Worm (Caenorhabditis elegans) whole organism, L2 larva: Measurements from ENCODE around the gene spp-10.
A peak's percentile ranks its signal among the peaks of the same experiment; 100 is the strongest.

ENCODE experiments used
- C34F6.9 ChIP-seq: fragments of 150-350 bp; optimal IDR thresholded peaks from 2 replicates; lab custom pipeline; 2014; ENCODE audit warnings: missing biosample characterization, missing genetic modification characterization
- F13H6.1 ChIP-seq: sonication (generic microtip); optimal IDR thresholded peaks from 2 replicates; lab custom pipeline; 2016; ENCODE audit warnings: missing genetic modification characterization, missing compliant biosample characterization
- R02D3.7 ChIP-seq: fragments of 150-350 bp; optimal IDR thresholded peaks from 2 replicates; lab custom pipeline; 2014; ENCODE audit warnings: missing biosample characterization, missing genetic modification characterization
- Y55F3AM.14 ChIP-seq: fragments of 200-800 bp; sonication (Bioruptor generic); optimal IDR thresholded peaks from 2 replicates; lab custom pipeline; 2018; ENCODE audit warnings: mild to moderate bottlenecking, missing genetic modification characterization, missing compliant biosample characterization
- ZK546.5 ChIP-seq: sonication (generic microtip); optimal IDR thresholded peaks from 2 replicates; lab custom pipeline; 2017; ENCODE audit warnings: missing biosample characterization, missing genetic modification characterization
- alr-1 ChIP-seq: fragments of 150-350 bp; optimal IDR thresholded peaks from 2 replicates; lab custom pipeline; 2014; ENCODE audit warnings: missing biosample characterization, missing genetic modification characterization
- aly-2 ChIP-seq: fragments of 150-350 bp; optimal IDR thresholded peaks from 2 replicates; lab custom pipeline; 2014; ENCODE audit warnings: missing biosample characterization, missing genetic modification characterization
- ama-1 ChIP-seq: fragments of 150-350 bp; optimal IDR thresholded peaks from 2 replicates; lab custom pipeline; 2018; ENCODE audit warnings: inconsistent platforms
- blmp-1 ChIP-seq: sonication (generic microtip); optimal IDR thresholded peaks from 2 replicates; lab custom pipeline; 2017; ENCODE audit warnings: missing genetic modification characterization, mild to moderate bottlenecking, missing compliant biosample characterization, antibody characterized with exemption, moderate library complexity; ENCODE audit not compliant: insufficient read depth
- ceh-16 ChIP-seq: fragments of 150-350 bp; optimal IDR thresholded peaks from 2 replicates; lab custom pipeline; 2014; ENCODE audit warnings: missing biosample characterization, missing genetic modification characterization
- ceh-82 ChIP-seq: fragments of 150-350 bp; optimal IDR thresholded peaks from 2 replicates; lab custom pipeline; 2014; ENCODE audit warnings: missing biosample characterization, missing genetic modification characterization
- crh-2 ChIP-seq: sonication (generic microtip); optimal IDR thresholded peaks from 2 replicates; lab custom pipeline; 2017; ENCODE audit warnings: missing biosample characterization, missing genetic modification characterization
- dmd-4 ChIP-seq: sonication (generic microtip); optimal IDR thresholded peaks from 2 replicates; lab custom pipeline; 2017; ENCODE audit warnings: missing biosample characterization, missing genetic modification characterization
- egl-27 ChIP-seq: sonication (generic microtip); optimal IDR thresholded peaks from 3 replicates; lab custom pipeline; 2017; ENCODE audit warnings: missing biosample characterization, missing genetic modification reagents, missing genetic modification characterization
- elt-1 ChIP-seq: fragments of 150-350 bp; optimal IDR thresholded peaks from 2 replicates; lab custom pipeline; 2014; ENCODE audit warnings: missing biosample characterization, missing genetic modification characterization
- elt-3 ChIP-seq: sonication (generic microtip); optimal IDR thresholded peaks from 2 replicates; lab custom pipeline; 2017; ENCODE audit warnings: missing biosample characterization, missing genetic modification characterization
- fos-1 ChIP-seq: fragments of 150-350 bp; optimal IDR thresholded peaks from 2 replicates; lab custom pipeline; 2014; ENCODE audit warnings: missing biosample characterization, missing genetic modification characterization
- gmeb-1 ChIP-seq: fragments of 150-350 bp; optimal IDR thresholded peaks from 2 replicates; lab custom pipeline; 2014; ENCODE audit warnings: missing biosample characterization, missing genetic modification characterization
- lin-11 ChIP-seq: fragments of 150-350 bp; sonication (generic microtip); optimal IDR thresholded peaks from 2 replicates; lab custom pipeline; 2014; ENCODE audit warnings: missing biosample characterization, missing genetic modification characterization, inconsistent platforms, mixed read lengths
- lin-13 ChIP-seq: fragments of 150-350 bp; optimal IDR thresholded peaks from 2 replicates; lab custom pipeline; 2014; ENCODE audit warnings: missing biosample characterization, missing genetic modification reagents, missing genetic modification characterization
- lin-39 ChIP-seq: fragments of 150-350 bp; optimal IDR thresholded peaks from 2 replicates; lab custom pipeline; 2014; ENCODE audit warnings: missing biosample characterization, missing genetic modification reagents, missing genetic modification characterization
- lsy-2 ChIP-seq, 2 experiments: fragments of 150-350 bp in 1 of 2; sonication (generic microtip) in 1 of 2; optimal IDR thresholded peaks; 2 replicates each; lab custom pipeline; 2014 to 2017; ENCODE audit warnings: missing biosample characterization in 2 of 2, missing genetic modification characterization in 2 of 2
- mab-5 ChIP-seq: fragments of 150-350 bp; optimal IDR thresholded peaks from 2 replicates; lab custom pipeline; 2014; ENCODE audit warnings: missing biosample characterization, missing genetic modification characterization
- mbf-1 ChIP-seq: sonication (generic microtip); optimal IDR thresholded peaks from 2 replicates; lab custom pipeline; 2017; ENCODE audit warnings: missing biosample characterization, missing genetic modification characterization
- mdl-1 ChIP-seq, 2 experiments: fragments of 150-350 bp in 1 of 2; sonication (generic microtip) in 1 of 2; optimal IDR thresholded peaks; 2 replicates each; lab custom pipeline; 2017; ENCODE audit warnings: missing biosample characterization in 2 of 2, missing genetic modification characterization in 2 of 2
- nhr-10 ChIP-seq: sonication (generic microtip); optimal IDR thresholded peaks from 2 replicates; lab custom pipeline; 2017; ENCODE audit warnings: missing biosample characterization, missing genetic modification characterization
- nhr-11 ChIP-seq: fragments of 150-350 bp; optimal IDR thresholded peaks from 2 replicates; lab custom pipeline; 2014; ENCODE audit warnings: missing biosample characterization, missing genetic modification characterization
- nhr-12 ChIP-seq: fragments of 150-350 bp; optimal IDR thresholded peaks from 2 replicates; lab custom pipeline; 2014; ENCODE audit warnings: missing biosample characterization, missing genetic modification characterization
- nhr-129 ChIP-seq: fragments of 150-350 bp; optimal IDR thresholded peaks from 2 replicates; lab custom pipeline; 2014; ENCODE audit warnings: missing biosample characterization, missing genetic modification characterization
- nhr-21 ChIP-seq: fragments of 150-350 bp; optimal IDR thresholded peaks from 2 replicates; lab custom pipeline; 2014; ENCODE audit warnings: missing biosample characterization, missing genetic modification characterization
- nhr-23 ChIP-seq: fragments of 150-350 bp; optimal IDR thresholded peaks from 2 replicates; lab custom pipeline; 2014; ENCODE audit warnings: missing biosample characterization, missing genetic modification reagents, missing genetic modification characterization
- nhr-237 ChIP-seq: fragments of 150-350 bp; optimal IDR thresholded peaks from 2 replicates; lab custom pipeline; 2014; ENCODE audit warnings: missing biosample characterization, missing genetic modification characterization
- nhr-25 ChIP-seq: fragments of 150-350 bp; sonication (generic microtip); optimal IDR thresholded peaks from 3 replicates; lab custom pipeline; 2014; ENCODE audit warnings: missing biosample characterization, missing genetic modification characterization
- nhr-6 ChIP-seq: fragments of 150-350 bp; optimal IDR thresholded peaks from 2 replicates; lab custom pipeline; 2014; ENCODE audit warnings: missing biosample characterization, missing genetic modification characterization
- nhr-77 ChIP-seq: fragments of 150-350 bp; optimal IDR thresholded peaks from 2 replicates; lab custom pipeline; 2014; ENCODE audit warnings: missing biosample characterization, missing genetic modification characterization
- peb-1 ChIP-seq: fragments of 150-350 bp; optimal IDR thresholded peaks from 2 replicates; lab custom pipeline; 2014; ENCODE audit warnings: missing biosample characterization, missing genetic modification characterization
- sem-4 ChIP-seq: fragments of 150-350 bp; optimal IDR thresholded peaks from 2 replicates; lab custom pipeline; 2014; ENCODE audit warnings: missing biosample characterization, missing genetic modification reagents, missing genetic modification characterization
- skn-1 ChIP-seq: sonication (generic microtip); optimal IDR thresholded peaks from 2 replicates; lab custom pipeline; 2017; ENCODE audit warnings: missing biosample characterization, missing genetic modification characterization
- sma-3 ChIP-seq: sonication (generic microtip); optimal IDR thresholded peaks from 2 replicates; lab custom pipeline; 2016; ENCODE audit warnings: missing genetic modification reagents, missing genetic modification characterization, missing compliant biosample characterization
- sma-9 ChIP-seq, 2 experiments: fragments of 150-350 bp in 1 of 2; sonication (generic microtip) in 1 of 2; optimal IDR thresholded peaks; 2 replicates each; lab custom pipeline; 2014 to 2016; ENCODE audit warnings: missing genetic modification characterization in 2 of 2, mild to moderate bottlenecking in 1 of 2, missing biosample characterization in 1 of 2, missing compliant biosample characterization in 1 of 2, missing genetic modification reagents in 1 of 2, moderate library complexity in 1 of 2
- snpc-4 ChIP-seq: fragments of 150-350 bp; optimal IDR thresholded peaks from 2 replicates; lab custom pipeline; 2014; ENCODE audit warnings: missing biosample characterization, missing genetic modification characterization
- unc-39 ChIP-seq: fragments of 150-350 bp; optimal IDR thresholded peaks from 2 replicates; lab custom pipeline; 2014; ENCODE audit warnings: missing biosample characterization, missing genetic modification characterization
- unc-55 ChIP-seq: fragments of 150-350 bp; sonication (generic microtip); optimal IDR thresholded peaks from 3 replicates; lab custom pipeline; 2014; ENCODE audit warnings: missing biosample characterization, missing genetic modification reagents, missing genetic modification characterization
- unc-62 ChIP-seq: fragments of 150-350 bp; optimal IDR thresholded peaks from 2 replicates; lab custom pipeline; 2014; ENCODE audit warnings: missing biosample characterization, missing genetic modification reagents, missing genetic modification characterization
- zag-1 ChIP-seq: fragments of 150-350 bp; optimal IDR thresholded peaks from 2 replicates; lab custom pipeline; 2014; ENCODE audit warnings: missing biosample characterization, missing genetic modification characterization
- ztf-1 ChIP-seq: fragments of 200-800 bp; sonication (Bioruptor generic); conservative IDR thresholded peaks from 2 replicates; pipeline ENCODE4 v1.3.6; 2022; ENCODE audit warnings: missing genetic modification characterization, missing compliant biosample characterization
- ztf-11 ChIP-seq: sonication (generic microtip); optimal IDR thresholded peaks from 2 replicates; lab custom pipeline; 2017; ENCODE audit warnings: missing biosample characterization, missing genetic modification characterization
- ztf-4 ChIP-seq: fragments of 150-350 bp; optimal IDR thresholded peaks from 2 replicates; lab custom pipeline; 2014; ENCODE audit warnings: missing biosample characterization, missing genetic modification characterization

The spp-10 gene

DNA sequence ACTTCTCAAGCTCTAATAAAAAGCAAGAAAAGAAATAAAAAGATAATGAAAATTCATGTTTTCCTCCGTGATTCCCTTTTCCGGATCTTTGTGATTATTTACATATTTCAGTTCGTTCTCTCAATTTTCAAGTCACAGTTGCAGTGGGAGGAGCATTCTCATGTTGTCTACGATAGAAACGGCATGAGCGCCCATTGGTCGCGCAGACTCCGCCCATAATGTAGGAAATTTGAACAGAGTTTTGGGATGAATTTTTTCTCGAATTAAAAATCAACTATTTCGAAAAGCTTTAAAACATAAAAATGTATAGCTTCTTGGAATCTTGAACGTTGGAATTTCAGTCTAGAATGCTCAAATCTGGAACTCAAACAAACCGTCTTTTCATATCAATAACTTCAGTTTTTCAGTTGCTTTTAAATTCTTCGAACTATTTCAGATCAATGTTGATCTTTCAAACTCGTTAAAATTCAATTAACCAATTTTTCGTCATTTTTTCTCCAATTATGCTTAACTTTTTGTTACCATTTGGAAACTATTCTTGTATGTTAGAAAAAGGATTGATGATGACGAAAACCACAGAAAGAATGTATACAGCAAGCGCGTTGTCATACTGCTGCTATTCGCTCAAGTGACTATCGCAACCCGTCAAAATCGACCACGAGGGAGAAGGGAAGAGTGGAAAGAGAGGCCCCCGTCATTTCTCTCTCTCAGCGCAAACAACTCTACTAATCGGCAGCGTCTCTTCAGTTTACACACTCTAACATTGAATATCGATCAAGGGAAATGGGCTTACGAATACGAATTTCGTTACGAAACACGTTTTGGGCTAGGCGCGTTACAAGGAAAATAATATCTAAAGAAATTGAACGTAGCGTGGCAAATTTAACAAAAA, 45.2 kb upstream of the spp-10 start:
- TF ChIP-seq mbf-1: peak; percentile 33
- TF ChIP-seq ceh-82 (tag; lab: Kevin White, UChicago): peak; percentile 39
- no peak for TF ChIP-seq unc-62 (GFP tag; lab: Kevin White, UChicago)
- no peak for TF ChIP-seq ZK546.5
- peak; percentile 87 for TF ChIP-seq snpc-4
- peak; percentile 42 for TF ChIP-seq sem-4 (tag; lab: Kevin White, UChicago)
- no peak for TF ChIP-seq elt-1 (tag; lab: Kevin White, UChicago)
- TF ChIP-seq crh-2 (tag; lab: Kevin White, UChicago): peak; percentile 83
- TF ChIP-seq lin-11 (tag; lab: Kevin White, UChicago): peak; percentile 19
- TF ChIP-seq sma-9 (GFP tag; optimal IDR thresholded peaks at IDR 0.05; lab: Kevin White, UChicago): peak; percentile 83
- no peak for TF ChIP-seq sma-9 (tag; optimal IDR thresholded peaks at IDR 0.05; lab: Kevin White, UChicago)
- no peak for TF ChIP-seq ztf-11 (tag; lab: Kevin White, UChicago)
- TF ChIP-seq blmp-1: peak; percentile 44
- no peak for TF ChIP-seq lin-39 (tag; lab: Kevin White, UChicago)
- TF ChIP-seq peb-1: no peak
- peak; percentile 50 for TF ChIP-seq mab-5
- TF ChIP-seq C34F6.9 (tag; lab: Kevin White, UChicago): peak; percentile 47
- TF ChIP-seq nhr-11 (tag; lab: Kevin White, UChicago): peak; percentile 15
- peak; percentile 94 for TF ChIP-seq ama-1 (lab: Kevin White, UChicago)
- TF ChIP-seq unc-39 (tag; lab: Kevin White, UChicago): no peak
- peak; percentile 61 to 76 for TF ChIP-seq mdl-1 (tag; optimal IDR thresholded peaks at IDR 0.05; lab: Kevin White, UChicago)
- peak; percentile 64 for TF ChIP-seq unc-55 (GFP tag; lab: Kevin White, UChicago)
- no peak for TF ChIP-seq skn-1 (tag; lab: Kevin White, UChicago)
- TF ChIP-seq nhr-12 (tag; lab: Kevin White, UChicago): no peak
- TF ChIP-seq egl-27 (tag; lab: Kevin White, UChicago): peak; percentile 84
- TF ChIP-seq fos-1 (tag; lab: Kevin White, UChicago): peak; percentile 74
- TF ChIP-seq nhr-6: peak; percentile 44
- peak; percentile 43 for TF ChIP-seq ceh-16
- TF ChIP-seq F13H6.1 (tag; lab: Kevin White, UChicago): peak; percentile 63
- no peak for TF ChIP-seq elt-3 (tag; lab: Kevin White, UChicago)
- no peak for TF ChIP-seq dmd-4 (tag; lab: Kevin White, UChicago)
- TF ChIP-seq nhr-21 (tag; lab: Kevin White, UChicago): peak; percentile 68
- no peak for TF ChIP-seq nhr-77 (tag; lab: Kevin White, UChicago)
- no peak for TF ChIP-seq alr-1
- TF ChIP-seq lin-13: peak; percentile 56
- peak; percentile 64 for TF ChIP-seq nhr-25 (tag; lab: Kevin White, UChicago)
- peak; percentile 48 for TF ChIP-seq sma-3 (GFP tag; lab: Kevin White, UChicago)
- no peak for TF ChIP-seq nhr-237 (tag; lab: Kevin White, UChicago)
- peak; percentile 60 to 91 for TF ChIP-seq lsy-2 (tag; optimal IDR thresholded peaks at IDR 0.05; lab: Kevin White, UChicago)
- peak; percentile 51 for TF ChIP-seq Y55F3AM.14
- TF ChIP-seq nhr-23 (tag; lab: Kevin White, UChicago): no peak
- TF ChIP-seq gmeb-1 (tag; lab: Kevin White, UChicago): peak; percentile 44
- TF ChIP-seq zag-1 (tag; lab: Kevin White, UChicago): peak; percentile 38
- peak; percentile 82 for TF ChIP-seq ztf-4 (tag; lab: Kevin White, UChicago)
- peak; percentile 93 for TF ChIP-seq nhr-129 (tag; lab: Kevin White, UChicago)
- TF ChIP-seq nhr-10 (tag; lab: Kevin White, UChicago): no peak
- TF ChIP-seq aly-2 (tag; lab: Kevin White, UChicago): no peak
- peak; percentile 33 for TF ChIP-seq R02D3.7 (tag; lab: Kevin White, UChicago)
- no peak for TF ChIP-seq ztf-1 (GFP tag; lab: Robert Waterston, UW)
